Worm (Caenorhabditis elegans): Measurements from ENCODE around the gene F36G9.15.

DNA sequence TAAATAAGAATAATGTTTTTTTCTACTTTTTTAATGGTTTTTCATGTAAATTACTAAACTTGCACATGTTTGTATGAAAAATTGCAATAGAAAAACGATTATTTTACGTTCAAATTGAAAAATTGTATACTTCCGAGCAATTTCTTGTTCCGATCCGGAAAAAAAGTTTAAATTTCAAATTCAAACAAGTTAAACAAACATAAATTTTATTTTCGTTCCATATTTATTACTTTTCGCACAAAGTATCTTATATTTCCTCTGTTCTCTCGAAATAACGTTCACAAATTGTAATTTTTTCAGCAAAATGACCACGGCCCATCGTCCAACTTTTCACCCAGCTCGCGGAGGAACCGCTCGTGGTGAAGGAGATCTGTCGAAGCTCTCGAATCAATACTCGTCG lies 35.1 kb upstream of the F36G9.15 start, which contains the start of gene cwc-15:
- TF ChIP-seq W03F9.2 (tag; optimal IDR thresholded peaks at IDR 0.05) = no peak
- TF ChIP-seq dao-5 (tag; optimal IDR thresholded peaks at IDR 0.05) = no peak
- no peak for TF ChIP-seq him-1 (tag; optimal IDR thresholded peaks at IDR 0.05)

Data from whole organism, L4/young adult.